Worm (Caenorhabditis elegans) whole organism, late embryonic: Measurements from ENCODE around the gene srd-50.

Source experiments
- C08G9.2 ChIP-seq: sonication (generic microtip); optimal IDR thresholded peaks from 2 replicates; lab custom pipeline; 2016; ENCODE audit warnings: mild to moderate bottlenecking, missing genetic modification characterization, moderate library complexity, missing compliant biosample characterization
- F13H6.1 ChIP-seq: sonication (generic microtip); optimal IDR thresholded peaks from 2 replicates; lab custom pipeline; 2016; ENCODE audit warnings: missing genetic modification characterization, missing compliant biosample characterization
- Y22D7AL.16 ChIP-seq: sonication (generic microtip); optimal IDR thresholded peaks from 2 replicates; lab custom pipeline; 2016; ENCODE audit warnings: missing genetic modification characterization, missing compliant biosample characterization
- ceh-18 ChIP-seq: sonication (generic microtip); optimal IDR thresholded peaks from 2 replicates; lab custom pipeline; 2016; ENCODE audit warnings: missing genetic modification characterization, missing compliant biosample characterization
- ceh-19 ChIP-seq: fragments of 200-800 bp; sonication (Bioruptor generic); optimal IDR thresholded peaks from 2 replicates; lab custom pipeline; 2018; ENCODE audit warnings: mild to moderate bottlenecking, missing genetic modification characterization, missing compliant biosample characterization
- ceh-2 ChIP-seq: sonication (generic microtip); optimal IDR thresholded peaks from 2 replicates; lab custom pipeline; 2016; ENCODE audit warnings: missing genotype, missing genetic modification characterization, missing compliant biosample characterization
- ceh-30 ChIP-seq: fragments of 150-350 bp; optimal IDR thresholded peaks from 2 replicates; lab custom pipeline; 2014; ENCODE audit warnings: missing biosample characterization, missing genetic modification characterization
- ceh-31 ChIP-seq: sonication (generic microtip); optimal IDR thresholded peaks from 2 replicates; lab custom pipeline; 2016; ENCODE audit warnings: missing genetic modification characterization, missing compliant biosample characterization
- ceh-34 ChIP-seq: sonication (generic microtip); optimal IDR thresholded peaks from 2 replicates; lab custom pipeline; 2016; ENCODE audit warnings: mild to moderate bottlenecking, missing genetic modification characterization, missing compliant biosample characterization
- ceh-45 ChIP-seq: fragments of 200-800 bp; sonication (Bioruptor generic); IDR thresholded peaks from 2 replicates; pipeline ENCODE4 v1.3.6; 2022; ENCODE audit warnings: missing genetic modification reagents, missing genetic modification characterization, missing compliant biosample characterization
- ceh-48 ChIP-seq: sonication (generic microtip); optimal IDR thresholded peaks from 2 replicates; lab custom pipeline; 2016; ENCODE audit warnings: missing genetic modification characterization, inconsistent platforms, missing compliant biosample characterization
- ceh-9 ChIP-seq: sonication (generic microtip); optimal IDR thresholded peaks from 2 replicates; lab custom pipeline; 2016; ENCODE audit warnings: mild to moderate bottlenecking, missing genetic modification characterization, inconsistent platforms, missing compliant biosample characterization
- che-1 ChIP-seq: sonication (generic microtip); optimal IDR thresholded peaks from 2 replicates; lab custom pipeline; 2016; ENCODE audit warnings: mild to moderate bottlenecking, missing genetic modification characterization, missing compliant biosample characterization
- dve-1 ChIP-seq: sonication (generic microtip); optimal IDR thresholded peaks from 2 replicates; lab custom pipeline; 2017; ENCODE audit warnings: antibody characterized with exemption, mild to moderate bottlenecking, missing genetic modification characterization, missing compliant biosample characterization
- elt-2 ChIP-seq: sonication (generic microtip); optimal IDR thresholded peaks from 2 replicates; lab custom pipeline; 2016; ENCODE audit warnings: missing genetic modification reagents, missing genetic modification characterization, missing compliant biosample characterization
- elt-4 ChIP-seq: sonication (generic microtip); optimal IDR thresholded peaks from 2 replicates; lab custom pipeline; 2016; ENCODE audit warnings: missing genetic modification characterization, missing compliant biosample characterization
- eyg-1 ChIP-seq: sonication (generic microtip); optimal IDR thresholded peaks from 2 replicates; lab custom pipeline; 2016; ENCODE audit warnings: missing genotype, missing genetic modification characterization, missing compliant biosample characterization
- fax-1 ChIP-seq: sonication (generic microtip); optimal IDR thresholded peaks from 2 replicates; lab custom pipeline; 2016; ENCODE audit warnings: missing genotype, missing genetic modification characterization, missing compliant biosample characterization
- fkh-10 ChIP-seq: fragments of 150-350 bp; optimal IDR thresholded peaks from 2 replicates; lab custom pipeline; 2014; ENCODE audit warnings: missing biosample characterization, missing genetic modification reagents, missing genetic modification characterization
- gmeb-2 ChIP-seq: sonication (generic microtip); optimal IDR thresholded peaks from 2 replicates; lab custom pipeline; 2016; ENCODE audit warnings: missing genetic modification characterization, inconsistent platforms, missing compliant biosample characterization
- hlh-13 ChIP-seq: fragments of 200-800 bp; sonication (Bioruptor generic); optimal IDR thresholded peaks from 2 replicates; lab custom pipeline; 2018; ENCODE audit warnings: mild to moderate bottlenecking, missing genetic modification characterization, missing compliant biosample characterization
- hlh-15 ChIP-seq: sonication (generic microtip); optimal IDR thresholded peaks from 2 replicates; lab custom pipeline; 2016; ENCODE audit warnings: missing genetic modification characterization, missing compliant biosample characterization
- hlh-6 ChIP-seq: sonication (generic microtip); optimal IDR thresholded peaks from 2 replicates; lab custom pipeline; 2016; ENCODE audit warnings: missing genotype, missing genetic modification characterization, missing compliant biosample characterization
- hlh-8 ChIP-seq: sonication (generic microtip); optimal IDR thresholded peaks from 2 replicates; lab custom pipeline; 2016; ENCODE audit warnings: missing genotype, missing genetic modification characterization, missing compliant biosample characterization
- lim-6 ChIP-seq: sonication (generic microtip); optimal IDR thresholded peaks from 2 replicates; lab custom pipeline; 2016; ENCODE audit warnings: missing genetic modification characterization, missing compliant biosample characterization
- lin-11 ChIP-seq: fragments of 200-800 bp; sonication (Bioruptor generic); optimal IDR thresholded peaks from 2 replicates; lab custom pipeline; 2018; ENCODE audit warnings: mild to moderate bottlenecking, missing genetic modification characterization, missing compliant biosample characterization
- nfya-1 ChIP-seq: sonication (generic microtip); optimal IDR thresholded peaks from 2 replicates; lab custom pipeline; 2017; ENCODE audit warnings: missing genetic modification characterization, mild to moderate bottlenecking, missing compliant biosample characterization, antibody characterized with exemption, moderate library complexity
- nhr-11 ChIP-seq: fragments of 150-350 bp; optimal IDR thresholded peaks from 2 replicates; lab custom pipeline; 2014; ENCODE audit warnings: missing biosample characterization, missing genetic modification characterization
- nhr-232 ChIP-seq: sonication (generic microtip); optimal IDR thresholded peaks from 2 replicates; lab custom pipeline; 2016; ENCODE audit warnings: missing genetic modification characterization, missing compliant biosample characterization
- pag-3 ChIP-seq: sonication (generic microtip); optimal IDR thresholded peaks from 2 replicates; lab custom pipeline; 2016; ENCODE audit warnings: missing compliant biosample characterization, missing genetic modification characterization, borderline replicate concordance
- pat-9 ChIP-seq: fragments of 200-800 bp; sonication (Bioruptor generic); optimal IDR thresholded peaks from 2 replicates; lab custom pipeline; 2018; ENCODE audit warnings: mild to moderate bottlenecking, missing genetic modification characterization, moderate library complexity, missing compliant biosample characterization
- pax-1 ChIP-seq: fragments of 150-350 bp; optimal IDR thresholded peaks from 2 replicates; lab custom pipeline; 2014; ENCODE audit warnings: missing biosample characterization, missing genetic modification characterization
- pqm-1 ChIP-seq: sonication (generic microtip); optimal IDR thresholded peaks from 2 replicates; lab custom pipeline; 2016; ENCODE audit warnings: missing genetic modification characterization, missing compliant biosample characterization
- ref-2 ChIP-seq: sonication (generic microtip); optimal IDR thresholded peaks from 2 replicates; lab custom pipeline; 2016; ENCODE audit warnings: missing genetic modification characterization, missing compliant biosample characterization
- rnt-1 ChIP-seq: sonication (generic microtip); optimal IDR thresholded peaks from 2 replicates; lab custom pipeline; 2016; ENCODE audit warnings: missing genetic modification characterization, missing compliant biosample characterization
- sdc-2 ChIP-seq: sonication (generic microtip); optimal IDR thresholded peaks from 2 replicates; lab custom pipeline; 2016; ENCODE audit warnings: missing genotype, missing genetic modification characterization, missing compliant biosample characterization
- sox-4 ChIP-seq: sonication (generic microtip); optimal IDR thresholded peaks from 2 replicates; lab custom pipeline; 2017; ENCODE audit warnings: mild to moderate bottlenecking, missing genetic modification characterization, inconsistent platforms, missing compliant biosample characterization
- syd-9 ChIP-seq: sonication (generic microtip); optimal IDR thresholded peaks from 2 replicates; lab custom pipeline; 2016; ENCODE audit warnings: mild to moderate bottlenecking, missing genetic modification characterization, moderate library complexity, missing compliant biosample characterization
- tbx-2 ChIP-seq: sonication (generic microtip); optimal IDR thresholded peaks from 2 replicates; lab custom pipeline; 2016; ENCODE audit warnings: missing genetic modification characterization, missing compliant biosample characterization
- tbx-7 ChIP-seq: sonication (generic microtip); optimal IDR thresholded peaks from 2 replicates; lab custom pipeline; 2016; ENCODE audit warnings: missing genotype, missing genetic modification characterization, missing compliant biosample characterization
- unc-3 ChIP-seq, 2 experiments: fragments of 200-800 bp in 1 of 2; sonication (Bioruptor generic) in 1 of 2; sonication (generic microtip) in 1 of 2; conservative IDR thresholded peaks in 1 of 2; optimal IDR thresholded peaks in 1 of 2; 2 replicates each; pipeline versions ENCODE4 v1.3.6 to Lab custom; 2016 to 2022; ENCODE audit warnings: missing compliant biosample characterization in 2 of 2, missing genetic modification characterization in 2 of 2, missing genetic modification reagents in 1 of 2
- unc-42 ChIP-seq: sonication (generic microtip); optimal IDR thresholded peaks from 2 replicates; lab custom pipeline; 2016; ENCODE audit warnings: missing genotype, missing genetic modification characterization, missing compliant biosample characterization
- unc-55 ChIP-seq: sonication (generic microtip); optimal IDR thresholded peaks from 2 replicates; lab custom pipeline; 2017; ENCODE audit warnings: missing biosample characterization, missing genetic modification reagents, missing genetic modification characterization
- unc-86 ChIP-seq: sonication (generic microtip); optimal IDR thresholded peaks from 2 replicates; lab custom pipeline; 2016; ENCODE audit warnings: missing genetic modification characterization, missing compliant biosample characterization
- zip-5 ChIP-seq: sonication (generic microtip); optimal IDR thresholded peaks from 2 replicates; lab custom pipeline; 2016; ENCODE audit warnings: missing genetic modification characterization, missing compliant biosample characterization
- ztf-16 ChIP-seq: sonication (generic microtip); optimal IDR thresholded peaks from 2 replicates; lab custom pipeline; 2017; ENCODE audit warnings: missing genetic modification characterization, missing compliant biosample characterization

The srd-50 gene

ce11 chrX:13518861-13519713 lies 37.5 kb upstream of the srd-50 start, which contains the start of the genes cdk-4 and F18H3.1 (continued):
- no peak for TF ChIP-seq nhr-232 (tag; lab: Kevin White, UChicago)
- TF ChIP-seq unc-3 (GFP tag; conservative IDR thresholded peaks at IDR 0.05; lab: Robert Waterston, UW) = no peak
- TF ChIP-seq unc-3 (tag; optimal IDR thresholded peaks at IDR 0.05; lab: Kevin White, UChicago) = no peak
- TF ChIP-seq pax-1 = no peak
- TF ChIP-seq fax-1 (tag; lab: Kevin White, UChicago) = no peak
- peak; percentile 60 for TF ChIP-seq unc-55
- TF ChIP-seq hlh-8 (tag; lab: Kevin White, UChicago) = no peak
- TF ChIP-seq nfya-1 = peak; percentile 41
- TF ChIP-seq ceh-19 = no peak
- TF ChIP-seq pag-3 = no peak
- TF ChIP-seq eyg-1 (tag; lab: Kevin White, UChicago) = no peak
- TF ChIP-seq hlh-15 (tag; lab: Kevin White, UChicago) = no peak
- TF ChIP-seq hlh-6 (tag; lab: Kevin White, UChicago) = no peak
- TF ChIP-seq lin-11 (tag; lab: Kevin White, UChicago) = no peak
- peak; percentile 73 for TF ChIP-seq tbx-2 (tag; lab: Kevin White, UChicago)
- TF ChIP-seq lim-6 = no peak
- no peak for TF ChIP-seq Y22D7AL.16 (tag; lab: Kevin White, UChicago)
- TF ChIP-seq che-1 (tag; lab: Kevin White, UChicago) = no peak
- no peak for TF ChIP-seq zip-5 (tag; lab: Kevin White, UChicago)
- no peak for TF ChIP-seq fkh-10 (GFP tag; lab: Kevin White, UChicago)
- no peak for TF ChIP-seq elt-4
- TF ChIP-seq ceh-18 = no peak
- peak; percentile 66 for TF ChIP-seq ceh-31 (tag; lab: Kevin White, UChicago)
- TF ChIP-seq unc-42 (tag; lab: Kevin White, UChicago) = peak; percentile 16
- TF ChIP-seq unc-86 (tag; lab: Kevin White, UChicago) = no peak
- no peak for TF ChIP-seq ztf-16
- TF ChIP-seq gmeb-2 (tag; lab: Kevin White, UChicago) = no peak
- no peak for TF ChIP-seq ceh-2 (tag; lab: Kevin White, UChicago)
- TF ChIP-seq tbx-7 (tag; lab: Kevin White, UChicago) = no peak
- no peak for TF ChIP-seq syd-9 (tag; lab: Kevin White, UChicago)
- TF ChIP-seq pqm-1 (tag; lab: Kevin White, UChicago) = no peak
- no peak for TF ChIP-seq F13H6.1
- TF ChIP-seq pat-9 (tag; lab: Kevin White, UChicago) = no peak
- peak; percentile 4 for TF ChIP-seq ceh-34 (tag; lab: Kevin White, UChicago)
- no peak for TF ChIP-seq nhr-11
- TF ChIP-seq C08G9.2 (tag; lab: Kevin White, UChicago) = no peak
- TF ChIP-seq hlh-13 (GFP tag; lab: Kevin White, UChicago) = no peak
- TF ChIP-seq ceh-45 (GFP tag; lab: Robert Waterston, UW) = no peak
- TF ChIP-seq dve-1 (tag; lab: Kevin White, UChicago) = no peak
- TF ChIP-seq rnt-1 (tag; lab: Kevin White, UChicago) = no peak
- TF ChIP-seq ceh-30 (tag; lab: Kevin White, UChicago) = no peak
- no peak for TF ChIP-seq ceh-9 (tag; lab: Kevin White, UChicago)

DNA sequence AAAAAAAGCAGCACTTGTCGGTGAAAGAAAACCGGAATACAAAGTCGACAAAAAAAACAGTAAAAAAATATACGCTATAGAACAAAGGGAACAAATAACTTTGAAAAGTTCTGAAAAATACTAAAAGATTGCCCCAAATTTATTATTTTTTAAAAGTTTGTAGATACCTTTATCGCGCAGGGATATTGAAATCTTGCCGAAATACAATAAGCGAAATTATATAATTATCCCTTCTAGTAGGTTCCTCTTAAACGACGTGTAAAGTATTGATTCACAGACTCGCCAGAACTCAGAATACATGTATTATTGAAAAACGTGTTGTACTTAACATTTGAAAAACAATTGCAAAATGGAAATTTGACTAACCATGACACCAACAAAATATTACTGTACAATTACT lies 32.8 kb upstream of the srd-50 start:
- TF ChIP-seq ref-2 (tag; lab: Kevin White, UChicago) (peak; percentile 24), ceh-48 (tag; lab: Kevin White, UChicago) (peak; percentile 55), unc-42 (tag; lab: Kevin White, UChicago) (peak; percentile 61), nfya-1 (peak; percentile 13), unc-55 (no peak), sdc-2 (peak; percentile 98), sox-4 (tag; lab: Kevin White, UChicago) (no peak), rnt-1 (tag; lab: Kevin White, UChicago) (peak; percentile 5), ceh-31 (tag; lab: Kevin White, UChicago) (peak; percentile 65), elt-4 (no peak), unc-3 (GFP tag; conservative IDR thresholded peaks at IDR 0.05; lab: Robert Waterston, UW) (no peak), unc-3 (tag; optimal IDR thresholded peaks at IDR 0.05; lab: Kevin White, UChicago) (no peak), elt-2 (peak; percentile 19), ceh-2 (tag; lab: Kevin White, UChicago) (peak; percentile 0)
- TF ChIP-seq, all 69 proteins: peak for 9
